Worm (Caenorhabditis elegans) whole organism, late embryonic: ENCODE measurements around the gene fbxa-80.
"Not testable (repeated sequence)": the region's sequence is repeated elsewhere in the genome, so short reads cannot be mapped to it uniquely, and the experiment has no call there.

ENCODE experiments used
- C08G9.2 ChIP-seq: sonication (generic microtip); optimal IDR thresholded peaks from 2 replicates; lab custom pipeline; 2016; ENCODE audit warnings: mild to moderate bottlenecking, missing genetic modification characterization, moderate library complexity, missing compliant biosample characterization
- K09A11.1 ChIP-seq: sonication (generic microtip); optimal IDR thresholded peaks from 2 replicates; lab custom pipeline; 2017; ENCODE audit warnings: antibody characterized with exemption, mild to moderate bottlenecking, missing genetic modification characterization, missing compliant biosample characterization; ENCODE audit not compliant: insufficient read depth
- T23F11.4 ChIP-seq: fragments of 200-800 bp; sonication (Bioruptor generic); optimal IDR thresholded peaks from 2 replicates; lab custom pipeline; 2018; ENCODE audit warnings: mild to moderate bottlenecking, missing genetic modification characterization, missing compliant biosample characterization
- ceh-18 ChIP-seq: sonication (generic microtip); optimal IDR thresholded peaks from 2 replicates; lab custom pipeline; 2016; ENCODE audit warnings: missing genetic modification characterization, missing compliant biosample characterization
- ceh-19 ChIP-seq: fragments of 200-800 bp; sonication (Bioruptor generic); optimal IDR thresholded peaks from 2 replicates; lab custom pipeline; 2018; ENCODE audit warnings: mild to moderate bottlenecking, missing genetic modification characterization, missing compliant biosample characterization
- ceh-22 ChIP-seq: sonication (generic microtip); optimal IDR thresholded peaks from 2 replicates; lab custom pipeline; 2017; ENCODE audit warnings: missing biosample characterization, missing genetic modification characterization
- ceh-30 ChIP-seq: fragments of 150-350 bp; optimal IDR thresholded peaks from 2 replicates; lab custom pipeline; 2014; ENCODE audit warnings: missing biosample characterization, missing genetic modification characterization
- ceh-31 ChIP-seq: sonication (generic microtip); optimal IDR thresholded peaks from 2 replicates; lab custom pipeline; 2016; ENCODE audit warnings: missing genetic modification characterization, missing compliant biosample characterization
- ceh-34 ChIP-seq: sonication (generic microtip); optimal IDR thresholded peaks from 2 replicates; lab custom pipeline; 2016; ENCODE audit warnings: mild to moderate bottlenecking, missing genetic modification characterization, missing compliant biosample characterization
- ceh-45 ChIP-seq: fragments of 200-800 bp; sonication (Bioruptor generic); IDR thresholded peaks from 2 replicates; pipeline ENCODE4 v1.3.6; 2022; ENCODE audit warnings: missing genetic modification reagents, missing genetic modification characterization, missing compliant biosample characterization
- ceh-48 ChIP-seq: sonication (generic microtip); optimal IDR thresholded peaks from 2 replicates; lab custom pipeline; 2016; ENCODE audit warnings: missing genetic modification characterization, inconsistent platforms, missing compliant biosample characterization
- ceh-6 ChIP-seq: fragments of 200-800 bp; sonication (Bioruptor generic); optimal IDR thresholded peaks from 2 replicates; lab custom pipeline; 2018; ENCODE audit warnings: mild to moderate bottlenecking, missing genetic modification characterization, missing compliant biosample characterization
- che-1 ChIP-seq: sonication (generic microtip); optimal IDR thresholded peaks from 2 replicates; lab custom pipeline; 2016; ENCODE audit warnings: mild to moderate bottlenecking, missing genetic modification characterization, missing compliant biosample characterization
- dmd-4 ChIP-seq: sonication (generic microtip); optimal IDR thresholded peaks from 2 replicates; lab custom pipeline; 2016; ENCODE audit warnings: borderline replicate concordance, missing genetic modification characterization, missing compliant biosample characterization
- elt-2 ChIP-seq: sonication (generic microtip); optimal IDR thresholded peaks from 2 replicates; lab custom pipeline; 2016; ENCODE audit warnings: missing genetic modification reagents, missing genetic modification characterization, missing compliant biosample characterization
- eyg-1 ChIP-seq: sonication (generic microtip); optimal IDR thresholded peaks from 2 replicates; lab custom pipeline; 2016; ENCODE audit warnings: missing genotype, missing genetic modification characterization, missing compliant biosample characterization
- fax-1 ChIP-seq: sonication (generic microtip); optimal IDR thresholded peaks from 2 replicates; lab custom pipeline; 2016; ENCODE audit warnings: missing genotype, missing genetic modification characterization, missing compliant biosample characterization
- hlh-13 ChIP-seq: fragments of 200-800 bp; sonication (Bioruptor generic); optimal IDR thresholded peaks from 2 replicates; lab custom pipeline; 2018; ENCODE audit warnings: mild to moderate bottlenecking, missing genetic modification characterization, missing compliant biosample characterization
- hlh-15 ChIP-seq: sonication (generic microtip); optimal IDR thresholded peaks from 2 replicates; lab custom pipeline; 2016; ENCODE audit warnings: missing genetic modification characterization, missing compliant biosample characterization
- hlh-8 ChIP-seq: sonication (generic microtip); optimal IDR thresholded peaks from 2 replicates; lab custom pipeline; 2016; ENCODE audit warnings: missing genotype, missing genetic modification characterization, missing compliant biosample characterization
- lim-6 ChIP-seq: sonication (generic microtip); optimal IDR thresholded peaks from 2 replicates; lab custom pipeline; 2016; ENCODE audit warnings: missing genetic modification characterization, missing compliant biosample characterization
- madf-2 ChIP-seq: sonication (generic microtip); optimal IDR thresholded peaks from 2 replicates; lab custom pipeline; 2017; ENCODE audit warnings: missing genetic modification characterization, missing compliant biosample characterization
- nhr-11 ChIP-seq: fragments of 150-350 bp; optimal IDR thresholded peaks from 2 replicates; lab custom pipeline; 2014; ENCODE audit warnings: missing biosample characterization, missing genetic modification characterization
- npax-4 ChIP-seq: sonication (generic microtip); optimal IDR thresholded peaks from 2 replicates; lab custom pipeline; 2016; ENCODE audit warnings: missing genetic modification characterization, missing compliant biosample characterization
- pat-9 ChIP-seq: fragments of 200-800 bp; sonication (Bioruptor generic); optimal IDR thresholded peaks from 2 replicates; lab custom pipeline; 2018; ENCODE audit warnings: mild to moderate bottlenecking, missing genetic modification characterization, moderate library complexity, missing compliant biosample characterization
- pax-1 ChIP-seq: fragments of 150-350 bp; optimal IDR thresholded peaks from 2 replicates; lab custom pipeline; 2014; ENCODE audit warnings: missing biosample characterization, missing genetic modification characterization
- pros-1 ChIP-seq: fragments of 150-350 bp; optimal IDR thresholded peaks from 2 replicates; lab custom pipeline; 2014; ENCODE audit warnings: missing biosample characterization, missing genetic modification reagents, missing genetic modification characterization
- ref-2 ChIP-seq: sonication (generic microtip); optimal IDR thresholded peaks from 2 replicates; lab custom pipeline; 2016; ENCODE audit warnings: missing genetic modification characterization, missing compliant biosample characterization
- rnt-1 ChIP-seq: sonication (generic microtip); optimal IDR thresholded peaks from 2 replicates; lab custom pipeline; 2016; ENCODE audit warnings: missing genetic modification characterization, missing compliant biosample characterization
- sdc-2 ChIP-seq: sonication (generic microtip); optimal IDR thresholded peaks from 2 replicates; lab custom pipeline; 2016; ENCODE audit warnings: missing genotype, missing genetic modification characterization, missing compliant biosample characterization
- sox-4 ChIP-seq: sonication (generic microtip); optimal IDR thresholded peaks from 2 replicates; lab custom pipeline; 2017; ENCODE audit warnings: mild to moderate bottlenecking, missing genetic modification characterization, inconsistent platforms, missing compliant biosample characterization
- syd-9 ChIP-seq: sonication (generic microtip); optimal IDR thresholded peaks from 2 replicates; lab custom pipeline; 2016; ENCODE audit warnings: mild to moderate bottlenecking, missing genetic modification characterization, moderate library complexity, missing compliant biosample characterization
- zip-5 ChIP-seq: sonication (generic microtip); optimal IDR thresholded peaks from 2 replicates; lab custom pipeline; 2016; ENCODE audit warnings: missing genetic modification characterization, missing compliant biosample characterization

fbxa-80 gene

DNA sequence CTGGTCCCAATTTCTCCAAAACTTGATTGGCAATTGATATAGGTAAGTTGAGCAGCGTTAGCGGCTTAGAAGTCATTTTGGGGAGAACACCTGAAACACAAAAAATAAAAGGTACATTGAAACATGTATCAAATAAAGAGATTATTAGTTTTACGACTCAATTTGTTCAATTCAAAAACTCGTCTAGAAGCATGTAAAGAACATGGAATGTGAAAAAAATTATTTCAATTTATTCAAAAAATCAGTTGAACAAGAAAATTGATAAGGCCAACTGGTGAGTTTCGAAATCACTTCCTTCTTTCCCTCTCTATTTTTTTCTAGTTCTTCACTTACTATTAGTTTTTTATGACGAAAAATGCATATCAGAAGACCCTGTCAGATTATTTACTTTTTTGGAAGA is 39.5 kb downstream of the fbxa-80 start, which contains the start of gene fbxa-30:
fbxa-30 (minus strand) TSS at position 101 of the 400 bp plus-strand sequence.
- TF ChIP-seq T23F11.4 (no peak), nhr-11 (tag; lab: Kevin White, UChicago) (no peak), eyg-1 (tag; lab: Kevin White, UChicago) (no peak), ceh-34 (tag; lab: Kevin White, UChicago) (no peak), hlh-15 (tag; lab: Kevin White, UChicago) (no peak), ceh-30 (tag; lab: Kevin White, UChicago) (no peak), rnt-1 (tag; lab: Kevin White, UChicago) (no peak), che-1 (tag; lab: Kevin White, UChicago) (no peak), zip-5 (no peak), ceh-19 (GFP tag; lab: Kevin White, UChicago) (no peak), npax-4 (tag; lab: Kevin White, UChicago) (no peak), elt-2 (no peak), syd-9 (tag; lab: Kevin White, UChicago) (no peak), madf-2 (no peak), sox-4 (tag; lab: Kevin White, UChicago) (no peak), hlh-8 (tag; lab: Kevin White, UChicago) (no peak), pat-9 (tag; lab: Kevin White, UChicago) (no peak), hlh-13 (GFP tag; lab: Kevin White, UChicago) (no peak), ceh-22 (no peak)

DNA sequence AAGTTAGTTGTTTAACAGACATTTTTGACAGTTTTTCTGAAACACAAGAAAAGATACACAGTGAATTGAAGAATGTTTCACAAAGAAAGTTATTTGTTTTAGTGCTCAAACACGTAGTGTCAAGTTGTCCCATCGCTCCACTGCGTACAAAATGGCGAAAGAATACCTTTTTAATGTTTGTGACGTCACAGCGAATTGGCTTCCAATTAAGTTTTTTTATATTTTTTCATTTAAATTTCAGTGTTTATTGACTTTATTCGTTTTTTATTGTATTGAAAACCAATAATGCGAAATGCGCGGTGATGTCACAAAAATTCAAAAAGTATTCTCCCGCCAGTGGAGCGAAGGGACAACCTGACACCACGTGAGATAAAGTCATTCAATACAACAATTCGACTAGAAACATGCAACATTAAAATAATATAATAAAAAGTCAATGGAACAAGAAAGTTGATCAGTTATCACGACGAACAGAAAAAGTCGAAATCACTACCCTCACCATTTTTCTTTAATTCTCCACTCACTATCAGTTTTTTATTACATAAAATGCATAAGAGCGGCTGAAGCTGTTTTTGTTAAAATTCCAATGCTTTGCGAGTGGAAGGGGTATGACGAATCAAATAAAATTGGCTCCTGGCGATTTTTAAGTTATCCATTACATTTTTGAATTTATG is 41.2 kb downstream of the fbxa-80 start, which contains the start of gene fbxa-29:
fbxa-29 (minus strand) TSS at position 51 of the 674 bp plus-strand sequence.
- TF ChIP-seq pat-9 (tag; lab: Kevin White, UChicago), result no peak

DNA sequence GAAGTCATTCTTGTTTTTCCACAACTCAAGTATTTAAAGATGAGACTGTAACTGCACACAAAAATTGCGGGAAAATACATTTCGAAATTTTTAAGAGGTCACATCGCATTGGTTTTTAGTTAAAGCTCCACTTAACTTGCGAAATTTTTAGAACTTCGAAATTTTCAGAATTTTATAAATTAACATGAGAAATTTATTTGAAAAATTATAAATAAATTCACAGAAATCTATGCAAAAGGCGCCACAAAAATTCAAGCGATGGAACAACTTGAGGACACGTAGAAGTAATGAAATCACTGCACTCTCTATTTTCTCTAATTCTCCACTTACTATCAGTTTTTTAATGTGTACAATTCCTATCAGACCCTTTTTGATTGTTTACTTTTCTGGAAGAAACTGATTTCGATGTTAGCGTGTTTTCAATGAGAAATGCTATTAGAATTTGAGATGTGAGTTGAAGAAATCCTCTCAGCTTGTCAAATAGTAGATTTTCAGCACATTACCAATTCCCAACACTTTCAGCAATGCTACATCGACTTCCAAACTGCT is 43.6 kb downstream of the fbxa-80 start, which contains the start of gene fbxa-31:
fbxa-31 (minus strand) TSS at position 51 of the 549 bp plus-strand sequence.
- TF ChIP-seq ceh-18 (no peak), pat-9 (tag; lab: Kevin White, UChicago) (no peak), ceh-31 (tag; lab: Kevin White, UChicago) (no peak), ceh-6 (GFP tag; lab: Kevin White, UChicago) (no peak), ceh-48 (tag; lab: Kevin White, UChicago) (no peak), K09A11.1 (tag; lab: Kevin White, UChicago) (no peak), npax-4 (tag; lab: Kevin White, UChicago) (no peak), sox-4 (tag; lab: Kevin White, UChicago) (no peak), lim-6 (tag; lab: Kevin White, UChicago) (no peak), ref-2 (tag; lab: Kevin White, UChicago) (no peak), C08G9.2 (tag; lab: Kevin White, UChicago) (no peak), fax-1 (tag; lab: Kevin White, UChicago) (no peak), ceh-30 (tag; lab: Kevin White, UChicago) (no peak), dmd-4 (tag; lab: Kevin White, UChicago) (no peak), ceh-19 (GFP tag; lab: Kevin White, UChicago) (no peak)

DNA sequence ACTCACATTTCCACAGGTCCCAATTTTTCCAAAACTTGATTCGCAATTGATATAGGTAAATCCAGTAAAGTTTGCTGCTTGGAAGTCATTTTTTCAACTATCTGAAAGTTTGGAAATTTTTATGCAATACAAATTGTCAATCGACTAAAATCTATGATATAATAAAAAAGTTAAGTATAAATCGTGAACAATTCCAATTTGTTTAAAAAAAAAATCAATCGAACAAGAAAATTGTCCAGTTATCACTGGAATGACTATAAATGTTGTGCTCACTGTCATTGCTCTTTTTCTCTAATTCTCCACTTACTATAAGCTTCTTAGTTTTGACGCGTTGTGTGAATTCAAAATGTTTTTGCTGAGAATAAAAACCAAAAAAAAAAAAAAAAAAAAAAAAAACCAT is 45.9 kb downstream of the fbxa-80 start, which contains the start of gene fbxa-32:
fbxa-32 (minus strand) TSS at position 101 of the 400 bp plus-strand sequence.
- TF ChIP-seq fax-1 (tag; lab: Kevin White, UChicago) (no peak), pax-1 (no peak), ceh-45 (GFP tag; lab: Robert Waterston, UW) (no peak), ceh-18 (no peak)

DNA sequence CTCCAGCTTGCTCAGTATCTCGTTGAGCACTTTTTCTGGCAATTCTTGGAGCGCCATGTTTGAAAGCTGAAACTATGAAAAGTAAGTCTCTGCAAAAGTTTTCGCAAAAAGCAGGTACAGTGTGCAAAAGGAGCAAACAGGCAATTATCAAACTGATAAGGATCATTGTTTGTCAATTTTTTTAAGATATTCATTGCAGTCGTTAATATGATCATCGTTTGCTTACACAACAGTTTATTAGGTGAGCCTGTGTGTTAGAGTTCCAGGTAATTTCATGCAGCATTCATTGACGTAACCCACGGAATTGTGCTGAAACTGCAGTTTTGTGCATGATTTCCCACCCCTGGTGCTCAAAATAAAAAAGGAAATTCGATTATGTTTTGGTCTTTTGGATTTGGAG is 48.2 kb downstream of the fbxa-80 start, which contains the start of gene fbxa-151:
fbxa-151 (minus strand) TSS at position 101 of the 400 bp plus-strand sequence.
- TF ChIP-seq hlh-13 (GFP tag; lab: Kevin White, UChicago); sdc-2 (tag; lab: Kevin White, UChicago); pros-1 (tag; lab: Kevin White, UChicago): not testable (repeated sequence)
